Worm (Caenorhabditis elegans) whole organism, late embryonic: ENCODE data around the gene C12D5.3.

Experiments
- C08G9.2 ChIP-seq: sonication (generic microtip); optimal IDR thresholded peaks from 2 replicates; lab custom pipeline; 2016; ENCODE audit warnings: mild to moderate bottlenecking, missing genetic modification characterization, moderate library complexity, missing compliant biosample characterization
- C38D4.7 ChIP-seq: fragments of 200-800 bp; sonication (Bioruptor generic); optimal IDR thresholded peaks from 2 replicates; lab custom pipeline; 2018; ENCODE audit warnings: mild to moderate bottlenecking, missing genetic modification characterization, moderate library complexity, missing compliant biosample characterization
- F13H6.1 ChIP-seq: sonication (generic microtip); optimal IDR thresholded peaks from 2 replicates; lab custom pipeline; 2016; ENCODE audit warnings: missing genetic modification characterization, missing compliant biosample characterization
- K02D7.2 ChIP-seq: sonication (generic microtip); optimal IDR thresholded peaks from 2 replicates; lab custom pipeline; 2017; ENCODE audit warnings: mild to moderate bottlenecking, missing genetic modification characterization, missing compliant biosample characterization
- ahr-1 ChIP-seq: sonication (generic microtip); optimal IDR thresholded peaks from 2 replicates; lab custom pipeline; 2016; ENCODE audit warnings: missing genetic modification characterization, missing compliant biosample characterization
- ceh-14 ChIP-seq: sonication (generic microtip); optimal IDR thresholded peaks from 2 replicates; lab custom pipeline; 2016; ENCODE audit warnings: missing genotype, missing genetic modification characterization, missing compliant biosample characterization
- ceh-19 ChIP-seq: fragments of 200-800 bp; sonication (Bioruptor generic); optimal IDR thresholded peaks from 2 replicates; lab custom pipeline; 2018; ENCODE audit warnings: mild to moderate bottlenecking, missing genetic modification characterization, missing compliant biosample characterization
- ceh-24 ChIP-seq: sonication (generic microtip); optimal IDR thresholded peaks from 2 replicates; lab custom pipeline; 2016; ENCODE audit warnings: mild to moderate bottlenecking, missing genetic modification characterization, missing compliant biosample characterization
- ceh-31 ChIP-seq: sonication (generic microtip); optimal IDR thresholded peaks from 2 replicates; lab custom pipeline; 2016; ENCODE audit warnings: missing genetic modification characterization, missing compliant biosample characterization
- ceh-48 ChIP-seq: sonication (generic microtip); optimal IDR thresholded peaks from 2 replicates; lab custom pipeline; 2016; ENCODE audit warnings: missing genetic modification characterization, inconsistent platforms, missing compliant biosample characterization
- ceh-6 ChIP-seq: fragments of 200-800 bp; sonication (Bioruptor generic); optimal IDR thresholded peaks from 2 replicates; lab custom pipeline; 2018; ENCODE audit warnings: mild to moderate bottlenecking, missing genetic modification characterization, missing compliant biosample characterization
- ceh-9 ChIP-seq: sonication (generic microtip); optimal IDR thresholded peaks from 2 replicates; lab custom pipeline; 2016; ENCODE audit warnings: mild to moderate bottlenecking, missing genetic modification characterization, inconsistent platforms, missing compliant biosample characterization
- che-1 ChIP-seq: sonication (generic microtip); optimal IDR thresholded peaks from 2 replicates; lab custom pipeline; 2016; ENCODE audit warnings: mild to moderate bottlenecking, missing genetic modification characterization, missing compliant biosample characterization
- dmd-4 ChIP-seq: sonication (generic microtip); optimal IDR thresholded peaks from 2 replicates; lab custom pipeline; 2016; ENCODE audit warnings: borderline replicate concordance, missing genetic modification characterization, missing compliant biosample characterization
- ets-4 ChIP-seq: sonication (generic microtip); optimal IDR thresholded peaks from 2 replicates; lab custom pipeline; 2016; ENCODE audit warnings: missing genetic modification characterization, missing compliant biosample characterization
- eyg-1 ChIP-seq: sonication (generic microtip); optimal IDR thresholded peaks from 2 replicates; lab custom pipeline; 2016; ENCODE audit warnings: missing genotype, missing genetic modification characterization, missing compliant biosample characterization
- fkh-10 ChIP-seq: fragments of 150-350 bp; optimal IDR thresholded peaks from 2 replicates; lab custom pipeline; 2014; ENCODE audit warnings: missing biosample characterization, missing genetic modification reagents, missing genetic modification characterization
- gmeb-2 ChIP-seq: sonication (generic microtip); optimal IDR thresholded peaks from 2 replicates; lab custom pipeline; 2016; ENCODE audit warnings: missing genetic modification characterization, inconsistent platforms, missing compliant biosample characterization
- hlh-13 ChIP-seq: fragments of 200-800 bp; sonication (Bioruptor generic); optimal IDR thresholded peaks from 2 replicates; lab custom pipeline; 2018; ENCODE audit warnings: mild to moderate bottlenecking, missing genetic modification characterization, missing compliant biosample characterization
- hlh-30 ChIP-seq: sonication (generic microtip); optimal IDR thresholded peaks from 2 replicates; lab custom pipeline; 2017; ENCODE audit warnings: antibody characterized with exemption, missing genetic modification characterization, missing compliant biosample characterization; ENCODE audit not compliant: insufficient read depth
- hlh-8 ChIP-seq: sonication (generic microtip); optimal IDR thresholded peaks from 2 replicates; lab custom pipeline; 2016; ENCODE audit warnings: missing genotype, missing genetic modification characterization, missing compliant biosample characterization
- lim-6 ChIP-seq: sonication (generic microtip); optimal IDR thresholded peaks from 2 replicates; lab custom pipeline; 2016; ENCODE audit warnings: missing genetic modification characterization, missing compliant biosample characterization
- madf-2 ChIP-seq: sonication (generic microtip); optimal IDR thresholded peaks from 2 replicates; lab custom pipeline; 2017; ENCODE audit warnings: missing genetic modification characterization, missing compliant biosample characterization
- mec-3 ChIP-seq: sonication (generic microtip); optimal IDR thresholded peaks from 2 replicates; lab custom pipeline; 2016; ENCODE audit warnings: borderline replicate concordance, missing genetic modification characterization, missing compliant biosample characterization
- nhr-11 ChIP-seq: fragments of 150-350 bp; optimal IDR thresholded peaks from 2 replicates; lab custom pipeline; 2014; ENCODE audit warnings: missing biosample characterization, missing genetic modification characterization
- odd-2 ChIP-seq: sonication (generic microtip); optimal IDR thresholded peaks from 2 replicates; lab custom pipeline; 2017; ENCODE audit warnings: antibody characterized with exemption, mild to moderate bottlenecking, missing genetic modification characterization, missing compliant biosample characterization
- pat-9 ChIP-seq: fragments of 200-800 bp; sonication (Bioruptor generic); optimal IDR thresholded peaks from 2 replicates; lab custom pipeline; 2018; ENCODE audit warnings: mild to moderate bottlenecking, missing genetic modification characterization, moderate library complexity, missing compliant biosample characterization
- pax-1 ChIP-seq: fragments of 150-350 bp; optimal IDR thresholded peaks from 2 replicates; lab custom pipeline; 2014; ENCODE audit warnings: missing biosample characterization, missing genetic modification characterization
- pha-2 ChIP-seq: sonication (generic microtip); optimal IDR thresholded peaks from 2 replicates; lab custom pipeline; 2017; ENCODE audit warnings: mild to moderate bottlenecking, missing genetic modification characterization, missing compliant biosample characterization
- pha-4 ChIP-seq: fragments of 150-350 bp; optimal IDR thresholded peaks from 2 replicates; lab custom pipeline; 2018; ENCODE audit warnings: missing biosample characterization, missing genetic modification reagents, missing genetic modification characterization
- pqm-1 ChIP-seq: sonication (generic microtip); optimal IDR thresholded peaks from 2 replicates; lab custom pipeline; 2016; ENCODE audit warnings: missing genetic modification characterization, missing compliant biosample characterization
- pros-1 ChIP-seq: fragments of 150-350 bp; optimal IDR thresholded peaks from 2 replicates; lab custom pipeline; 2014; ENCODE audit warnings: missing biosample characterization, missing genetic modification reagents, missing genetic modification characterization
- ref-2 ChIP-seq: sonication (generic microtip); optimal IDR thresholded peaks from 2 replicates; lab custom pipeline; 2016; ENCODE audit warnings: missing genetic modification characterization, missing compliant biosample characterization
- rnt-1 ChIP-seq: sonication (generic microtip); optimal IDR thresholded peaks from 2 replicates; lab custom pipeline; 2016; ENCODE audit warnings: missing genetic modification characterization, missing compliant biosample characterization
- sox-2 ChIP-seq: fragments of 200-800 bp; sonication (Bioruptor generic); IDR thresholded peaks from 2 replicates; pipeline ENCODE4 v1.3.6; 2022; ENCODE audit warnings: missing genetic modification reagents, missing genetic modification characterization, missing compliant biosample characterization
- syd-9 ChIP-seq: sonication (generic microtip); optimal IDR thresholded peaks from 2 replicates; lab custom pipeline; 2016; ENCODE audit warnings: mild to moderate bottlenecking, missing genetic modification characterization, moderate library complexity, missing compliant biosample characterization
- tbx-2 ChIP-seq: sonication (generic microtip); optimal IDR thresholded peaks from 2 replicates; lab custom pipeline; 2016; ENCODE audit warnings: missing genetic modification characterization, missing compliant biosample characterization
- ttx-3 ChIP-seq: sonication (generic microtip); optimal IDR thresholded peaks from 2 replicates; lab custom pipeline; 2016; ENCODE audit warnings: missing genetic modification reagents, missing genetic modification characterization, missing compliant biosample characterization
- zip-5 ChIP-seq: sonication (generic microtip); optimal IDR thresholded peaks from 2 replicates; lab custom pipeline; 2016; ENCODE audit warnings: missing genetic modification characterization, missing compliant biosample characterization
- ztf-16 ChIP-seq: sonication (generic microtip); optimal IDR thresholded peaks from 2 replicates; lab custom pipeline; 2017; ENCODE audit warnings: missing genetic modification characterization, missing compliant biosample characterization

The C12D5.3 gene

ce11 chrV:7675904-7676303 is at the start of gene C12D5.3:
TSS of gene C12D5.3 (plus strand) at chrV:7676204.
- no peak for TF ChIP-seq pros-1 (tag; lab: Kevin White, UChicago)
- TF ChIP-seq syd-9 (tag; lab: Kevin White, UChicago) = no peak
- no peak for TF ChIP-seq sox-2 (GFP tag; lab: Robert Waterston, UW)
- no peak for TF ChIP-seq ttx-3
- TF ChIP-seq tbx-2 (tag; lab: Kevin White, UChicago) = no peak
- no peak for TF ChIP-seq C38D4.7

- TF ChIP-seq ref-2 (tag; lab: Kevin White, UChicago) = no peak
- TF ChIP-seq dmd-4 = no peak
- no peak for TF ChIP-seq pha-4
- no peak for TF ChIP-seq pqm-1 (tag; lab: Kevin White, UChicago)
- no peak for TF ChIP-seq che-1 (tag; lab: Kevin White, UChicago)
- no peak for TF ChIP-seq tbx-2 (tag; lab: Kevin White, UChicago)
- TF ChIP-seq C08G9.2 (tag; lab: Kevin White, UChicago) = no peak
- TF ChIP-seq ets-4 (tag; lab: Kevin White, UChicago) = no peak
- no peak for TF ChIP-seq odd-2 (tag; lab: Kevin White, UChicago)
- no peak for TF ChIP-seq gmeb-2 (tag; lab: Kevin White, UChicago)
- no peak for TF ChIP-seq hlh-30
- no peak for TF ChIP-seq madf-2 (tag; lab: Kevin White, UChicago)
- TF ChIP-seq ceh-24 (tag; lab: Kevin White, UChicago) = no peak
These were observed 49.5 kb upstream of the C12D5.3 start, which contains the start of gene F07C4.6 for ce11 chrV:7626550-7626949. TSS of gene F07C4.6 (plus strand) at chrV:7626850.

- no peak for TF ChIP-seq mec-3 (tag; lab: Kevin White, UChicago)
- TF ChIP-seq hlh-8 (tag; lab: Kevin White, UChicago) = no peak
- TF ChIP-seq zip-5 = no peak
- TF ChIP-seq che-1 (tag; lab: Kevin White, UChicago) = no peak
- TF ChIP-seq ceh-48 (tag; lab: Kevin White, UChicago) = no peak
- TF ChIP-seq pha-2 (tag; lab: Kevin White, UChicago) = no peak
- no peak for TF ChIP-seq fkh-10 (GFP tag; lab: Kevin White, UChicago)
- TF ChIP-seq gmeb-2 (tag; lab: Kevin White, UChicago) = no peak
- TF ChIP-seq ahr-1 (tag; lab: Kevin White, UChicago) = no peak
- no peak for TF ChIP-seq F13H6.1 (tag; lab: Kevin White, UChicago)
- TF ChIP-seq pax-1 (tag; lab: Kevin White, UChicago) = no peak
- TF ChIP-seq ztf-16 (tag; lab: Kevin White, UChicago) = no peak
- no peak for TF ChIP-seq hlh-13 (GFP tag; lab: Kevin White, UChicago)
- TF ChIP-seq pat-9 (tag; lab: Kevin White, UChicago) = no peak
- no peak for TF ChIP-seq ceh-6 (GFP tag; lab: Kevin White, UChicago)
- no peak for TF ChIP-seq eyg-1 (tag; lab: Kevin White, UChicago)
- TF ChIP-seq ceh-14 (tag; lab: Kevin White, UChicago) = no peak
- no peak for TF ChIP-seq nhr-11
These were observed 46.5 kb upstream of the C12D5.3 start, which contains the start of gene srd-30 for ce11 chrV:7629504-7629903. TSS of gene srd-30 (plus strand) at chrV:7629804.

ce11 chrV:7631732-7632131 is 44.3 kb upstream of the C12D5.3 start, which contains the start of gene srd-25:
TSS of gene srd-25 (plus strand) at chrV:7632032.
- TF ChIP-seq hlh-8 (tag; lab: Kevin White, UChicago) (no peak), K02D7.2 (tag; lab: Kevin White, UChicago) (no peak), rnt-1 (tag; lab: Kevin White, UChicago) (no peak), ceh-9 (no peak), lim-6 (tag; lab: Kevin White, UChicago) (no peak), ceh-31 (tag; lab: Kevin White, UChicago) (no peak), hlh-30 (no peak), ceh-19 (GFP tag; lab: Kevin White, UChicago) (no peak)
